Worm (Caenorhabditis elegans) whole organism, L4/young adult: ENCODE measurements around the gene set-1.

Experiments
- W03F9.2 ChIP-seq: fragments of 150-350 bp; optimal IDR thresholded peaks from 2 replicates; lab custom pipeline; 2014; ENCODE audit warnings: missing biosample characterization, missing genetic modification characterization
- dao-5 ChIP-seq: sonication (generic microtip); optimal IDR thresholded peaks from 2 replicates; lab custom pipeline; 2016; ENCODE audit warnings: missing genotype, missing genetic modification characterization, moderate library complexity, missing compliant biosample characterization
- him-1 ChIP-seq: sonication (generic microtip); optimal IDR thresholded peaks from 2 replicates; lab custom pipeline; 2016; ENCODE audit warnings: missing genotype, missing genetic modification reagents, missing genetic modification characterization, missing compliant biosample characterization

DNA sequence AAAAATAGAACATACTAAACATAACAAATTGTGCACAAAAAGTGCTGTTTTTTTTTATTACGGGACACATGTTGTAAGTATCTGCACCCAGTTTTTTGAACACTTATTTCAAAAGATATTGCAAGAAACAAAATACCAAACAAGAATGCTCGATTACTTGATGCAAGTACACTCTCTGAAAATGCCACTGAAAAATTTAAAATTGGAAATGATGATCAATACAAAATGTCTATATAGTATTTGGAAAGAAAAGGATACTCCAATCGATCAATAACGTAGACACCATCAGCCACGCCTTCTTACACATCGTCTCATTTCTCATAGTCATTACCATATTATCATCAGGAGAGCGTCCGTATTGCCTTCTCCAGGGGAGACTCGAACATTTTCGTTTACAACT lies 46.0 kb upstream of the set-1 start, which contains the start of gene sdz-15:
- TF ChIP-seq him-1 (tag; lab: Kevin White, UChicago) (no peak), W03F9.2 (no peak), dao-5 (tag; lab: Kevin White, UChicago) (no peak)
